Worm (Caenorhabditis elegans): ENCODE measurements around the gene nhr-173.

DNA sequence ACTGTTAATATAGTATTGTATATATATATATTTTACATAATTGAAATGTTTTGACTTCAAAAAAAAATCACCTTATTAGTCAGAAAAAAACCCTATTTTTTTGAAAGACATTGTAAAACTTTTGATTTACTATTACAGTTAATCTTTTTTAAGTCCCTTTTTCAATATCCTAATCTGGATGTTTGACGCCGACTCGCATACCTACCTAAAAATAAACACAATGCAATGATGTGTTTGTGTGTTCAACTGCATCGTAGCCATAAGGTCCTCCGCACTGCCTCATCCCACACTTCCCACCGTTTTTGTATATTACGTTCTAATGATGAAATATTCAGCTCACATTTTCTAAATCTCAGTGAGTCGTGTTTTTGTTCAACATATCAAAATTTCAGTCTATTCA, 38.0 kb downstream of the nhr-173 start, which contains the start of gene F38B6.3:
- no peak for TF ChIP-seq ama-1 (optimal IDR thresholded peaks at IDR 0.05)
- no peak for TF ChIP-seq hnd-1 (tag; optimal IDR thresholded peaks at IDR 0.05)
- no peak for TF ChIP-seq ceh-36 (tag; optimal IDR thresholded peaks at IDR 0.05)
- TF ChIP-seq scrt-1 (GFP tag; IDR thresholded peaks at IDR 0.05), result no peak
- no peak for TF ChIP-seq sea-1 (GFP tag; conservative IDR thresholded peaks at IDR 0.05)
- TF ChIP-seq flt-1 (GFP tag; IDR thresholded peaks at IDR 0.05), result no peak
- TF ChIP-seq tbx-37 (GFP tag; conservative IDR thresholded peaks at IDR 0.05), result no peak
- TF ChIP-seq tbx-11 (GFP tag; IDR thresholded peaks at IDR 0.05), result no peak
- no peak for TF ChIP-seq B0310.2 (tag; optimal IDR thresholded peaks at IDR 0.05)
- no peak for TF ChIP-seq ets-7 (tag; optimal IDR thresholded peaks at IDR 0.05)
- TF ChIP-seq ceh-13 (GFP tag; optimal IDR thresholded peaks at IDR 0.05), result no peak
- TF ChIP-seq aly-1 (tag; optimal IDR thresholded peaks at IDR 0.05), result no peak
